Fruit fly (Drosophila melanogaster) whole organism, embryonic: ENCODE measurements around the gene BthD.

Experiments
- Atf-2 ChIP-seq: fragments of 200-800 bp; sonication (Bioruptor generic); optimal IDR thresholded peaks from 2 replicates; lab custom pipeline; 2016; ENCODE audit warnings: missing biosample characterization, missing genetic modification characterization
- B-H1 ChIP-seq: fragments of 200-800 bp; sonication (Bioruptor generic); IDR thresholded peaks from 3 replicates; pipeline ENCODE4 v1.3.6; 2022; ENCODE audit warnings: missing biosample characterization, missing genetic modification characterization
- CG10654 ChIP-seq: fragments of 200-800 bp; sonication (Bioruptor generic); optimal IDR thresholded peaks from 2 replicates; lab custom pipeline; 2016; ENCODE audit warnings: missing biosample characterization, missing genetic modification characterization
- CG10959 ChIP-seq: fragments of 200-800 bp; sonication (Bioruptor generic); IDR thresholded peaks from 2 replicates; pipeline ENCODE4 v1.3.6; 2022; ENCODE audit warnings: missing biosample characterization, missing genetic modification characterization
- CG12769 ChIP-seq: fragments of 200-800 bp; sonication (Bioruptor generic); optimal IDR thresholded peaks from 2 replicates; lab custom pipeline; 2019; ENCODE audit warnings: missing biosample characterization, mild to moderate bottlenecking, missing genetic modification characterization, moderate library complexity
- CG13775 ChIP-seq: fragments of 200-800 bp; sonication (Bioruptor generic); optimal IDR thresholded peaks from 3 replicates; lab custom pipeline; 2017; ENCODE audit warnings: missing biosample characterization, mild to moderate bottlenecking, missing genetic modification characterization
- CG14710 ChIP-seq: fragments of 200-800 bp; sonication (Bioruptor generic); optimal IDR thresholded peaks from 3 replicates; lab custom pipeline; 2019; ENCODE audit warnings: missing biosample characterization, mild to moderate bottlenecking, missing genetic modification characterization, moderate library complexity
- CG14860 ChIP-seq: fragments of 200-800 bp; sonication (Bioruptor generic); IDR thresholded peaks from 3 replicates; pipeline ENCODE4 v1.3.6; 2022; ENCODE audit warnings: missing biosample characterization, missing genetic modification characterization; ENCODE audit not compliant: partially characterized antibody
- CG15601 ChIP-seq: fragments of 200-800 bp; sonication (Bioruptor generic); optimal IDR thresholded peaks from 3 replicates; lab custom pipeline; 2019; ENCODE audit warnings: missing biosample characterization, mild to moderate bottlenecking, missing genetic modification characterization, moderate library complexity
- CG18262 ChIP-seq: fragments of 200-800 bp; optimal IDR thresholded peaks from 3 replicates; lab custom pipeline; 2019; ENCODE audit warnings: missing biosample characterization, mild to moderate bottlenecking, missing genetic modification characterization, moderate library complexity
- CG32532 ChIP-seq: fragments of 200-800 bp; sonication (Bioruptor generic); IDR thresholded peaks from 2 replicates; pipeline ENCODE4 v1.3.6; 2022; ENCODE audit warnings: missing biosample characterization, missing genetic modification characterization
- CG32767 ChIP-seq: fragments of 200-800 bp; sonication (Bioruptor generic); IDR thresholded peaks from 2 replicates; pipeline ENCODE4 v1.3.6; 2022; ENCODE audit warnings: missing biosample characterization, missing genetic modification characterization
- CG3838 ChIP-seq: fragments of 200-800 bp; sonication (Bioruptor generic); optimal IDR thresholded peaks from 3 replicates; lab custom pipeline; 2016; ENCODE audit warnings: missing biosample characterization, missing genetic modification characterization
- CG5180 ChIP-seq: fragments of 200-800 bp; sonication (Bioruptor generic); optimal IDR thresholded peaks from 3 replicates; lab custom pipeline; 2017; ENCODE audit warnings: missing biosample characterization, missing genetic modification characterization, mild to moderate bottlenecking, moderate library complexity, missing genetic modification reagents
- CG6854 ChIP-seq: fragments of 200-800 bp; sonication (Bioruptor generic); optimal IDR thresholded peaks from 3 replicates; lab custom pipeline; 2017; ENCODE audit warnings: missing biosample characterization, mild to moderate bottlenecking, missing genetic modification characterization
- CG7987 ChIP-seq: fragments of 200-800 bp; sonication (Bioruptor generic); optimal IDR thresholded peaks from 2 replicates; lab custom pipeline; 2018; ENCODE audit warnings: missing biosample characterization, mild to moderate bottlenecking, missing genetic modification characterization, moderate library complexity
- CG9437 ChIP-seq: fragments of 200-800 bp; sonication (Bioruptor generic); optimal IDR thresholded peaks from 2 replicates; lab custom pipeline; 2018; ENCODE audit warnings: missing biosample characterization, mild to moderate bottlenecking, missing genetic modification characterization
- Dfd ChIP-seq, 2 experiments: fragments of >200 bp; optimal IDR thresholded peaks; 2 replicates each; lab custom pipeline; 2017; ENCODE audit warnings: missing biosample characterization in 2 of 2, missing genetic modification characterization in 2 of 2
- Fer2 ChIP-seq: fragments of 200-800 bp; sonication (Bioruptor generic); optimal IDR thresholded peaks from 2 replicates; lab custom pipeline; 2018; ENCODE audit warnings: missing biosample characterization, mild to moderate bottlenecking, missing genetic modification characterization, moderate library complexity
- Gsc ChIP-seq: fragments of 200-800 bp; sonication (Bioruptor generic); IDR thresholded peaks from 2 replicates; pipeline ENCODE4 v1.3.6; 2022; ENCODE audit warnings: missing biosample characterization, missing genetic modification characterization
- H15 ChIP-seq: fragments of 200-800 bp; sonication (Bioruptor generic); IDR thresholded peaks from 3 replicates; pipeline ENCODE4 v1.3.6; 2022; ENCODE audit warnings: missing biosample characterization, missing genetic modification characterization
- H2.0 ChIP-seq: fragments of 200-800 bp; sonication (Bioruptor generic); IDR thresholded peaks from 2 replicates; pipeline ENCODE4 v1.3.6; 2022; ENCODE audit warnings: missing biosample characterization, missing genetic modification characterization
- HLH3B ChIP-seq: fragments of 200-800 bp; sonication (Bioruptor generic); IDR thresholded peaks from 2 replicates; pipeline ENCODE4 v1.3.6; 2022; ENCODE audit warnings: missing biosample characterization, missing genetic modification characterization
- Hr51 ChIP-seq, 2 experiments: fragments of 200-800 bp; sonication (Bioruptor generic); optimal IDR thresholded peaks; 2 replicates in 1 of 2; 3 replicates in 1 of 2; lab custom pipeline; 2016 to 2018; ENCODE audit warnings: missing biosample characterization in 2 of 2, missing genetic modification characterization in 2 of 2, mild to moderate bottlenecking in 1 of 2, moderate library complexity in 1 of 2
- Lpt ChIP-seq: fragments of >200 bp; optimal IDR thresholded peaks from 2 replicates; lab custom pipeline; 2018; ENCODE audit warnings: missing biosample characterization, missing genetic modification characterization
- Neu2 ChIP-seq: fragments of 200-800 bp; sonication (Bioruptor generic); optimal IDR thresholded peaks from 3 replicates; lab custom pipeline; 2016; ENCODE audit warnings: missing biosample characterization, missing genetic modification characterization, borderline replicate concordance
- Pdp1 ChIP-seq, 2 experiments: fragments of 200-800 bp; sonication (Bioruptor generic); optimal IDR thresholded peaks; 3 replicates each; lab custom pipeline; 2016; ENCODE audit warnings: missing biosample characterization in 2 of 2, missing genetic modification characterization in 2 of 2, mild to moderate bottlenecking in 1 of 2, moderate library complexity in 1 of 2
- Stat92E ChIP-seq, 3 experiments: fragments of >200 bp in 2 of 3; fragments of 200-800 bp in 1 of 3; sonication (Bioruptor generic) in 1 of 3; optimal IDR thresholded peaks; 2 replicates each; lab custom pipeline; 2017 to 2019; ENCODE audit warnings: missing biosample characterization in 3 of 3, missing genetic modification characterization in 3 of 3, mild to moderate bottlenecking in 1 of 3, moderate library complexity in 1 of 3
- Taf1 ChIP-seq: fragments of 200-800 bp; sonication (Bioruptor generic); IDR thresholded peaks from 2 replicates; pipeline ENCODE4 v1.3.6; 2022; ENCODE audit warnings: missing biosample characterization, missing genetic modification characterization
- bab2 ChIP-seq: fragments of 200-800 bp; sonication (Bioruptor generic); optimal IDR thresholded peaks from 2 replicates; lab custom pipeline; 2016; ENCODE audit warnings: missing biosample characterization, missing genetic modification characterization
- bbx ChIP-seq: fragments of 200-800 bp; sonication (Bioruptor generic); IDR thresholded peaks from 2 replicates; pipeline ENCODE4 v1.3.6; 2022; ENCODE audit warnings: missing biosample characterization, missing genetic modification characterization; ENCODE audit not compliant: partially characterized antibody
- danr ChIP-seq: fragments of 200-800 bp; sonication (Bioruptor generic); IDR thresholded peaks from 2 replicates; pipeline ENCODE4 v1.3.6; 2022; ENCODE audit warnings: missing biosample characterization, missing genetic modification characterization
- dati ChIP-seq: fragments of 200-800 bp; sonication (Bioruptor generic); IDR thresholded peaks from 2 replicates; pipeline ENCODE4 v1.3.6; 2022; ENCODE audit warnings: missing biosample characterization, missing genetic modification characterization
- eyg ChIP-seq: fragments of 200-800 bp; sonication (Bioruptor generic); optimal IDR thresholded peaks from 3 replicates; lab custom pipeline; 2016; ENCODE audit warnings: missing biosample characterization, missing genetic modification characterization
- fd64A ChIP-seq: fragments of 200-800 bp; sonication (Bioruptor generic); optimal IDR thresholded peaks from 3 replicates; lab custom pipeline; 2018; ENCODE audit warnings: missing biosample characterization, mild to moderate bottlenecking, missing genetic modification characterization
- fd96Cb ChIP-seq: fragments of 200-800 bp; sonication (Bioruptor generic); optimal IDR thresholded peaks from 2 replicates; lab custom pipeline; 2018; ENCODE audit warnings: missing biosample characterization, mild to moderate bottlenecking, missing genetic modification characterization, moderate library complexity
- gem ChIP-seq: fragments of 200-800 bp; sonication (Bioruptor generic); optimal IDR thresholded peaks from 2 replicates; lab custom pipeline; 2019; ENCODE audit warnings: missing biosample characterization, mild to moderate bottlenecking, missing genetic modification characterization, moderate library complexity
- gsb ChIP-seq: fragments of 200-800 bp; sonication (Bioruptor generic); IDR thresholded peaks from 2 replicates; pipeline ENCODE4 v1.3.6; 2022; ENCODE audit warnings: missing biosample characterization, missing genetic modification characterization
- ind ChIP-seq: fragments of 200-800 bp; sonication (Bioruptor generic); optimal IDR thresholded peaks from 3 replicates; lab custom pipeline; 2016; ENCODE audit warnings: missing biosample characterization, missing genetic modification characterization
- insv ChIP-seq, 2 experiments: fragments of 200-800 bp; sonication (Bioruptor generic); optimal IDR thresholded peaks; 3 replicates each; lab custom pipeline; 2016 to 2018; ENCODE audit warnings: missing biosample characterization in 2 of 2, missing genetic modification characterization in 2 of 2
- knrl ChIP-seq: fragments of 200-800 bp; sonication (Bioruptor generic); IDR thresholded peaks from 3 replicates; pipeline ENCODE4 v1.3.6; 2022; ENCODE audit warnings: missing biosample characterization, missing genetic modification characterization; ENCODE audit not compliant: partially characterized antibody
- oc ChIP-seq: fragments of 200-800 bp; sonication (Bioruptor generic); optimal IDR thresholded peaks from 2 replicates; lab custom pipeline; 2018; ENCODE audit warnings: missing biosample characterization, mild to moderate bottlenecking, missing genetic modification characterization, moderate library complexity
- pan ChIP-seq, 4 experiments: fragments of >200 bp in 3 of 4; fragments of 200-800 bp in 1 of 4; sonication (Bioruptor generic) in 1 of 4; optimal IDR thresholded peaks in 3 of 4; IDR thresholded peaks in 1 of 4; 2 replicates each; pipeline versions ENCODE4 v1.3.6 to Lab custom; 2017 to 2022; ENCODE audit warnings: missing biosample characterization in 2 of 4, missing genetic modification characterization in 2 of 4, mixed read lengths in 1 of 4
- pros ChIP-seq: fragments of 200-800 bp; sonication (Bioruptor generic); optimal IDR thresholded peaks from 3 replicates; lab custom pipeline; 2019; ENCODE audit warnings: missing biosample characterization, mild to moderate bottlenecking, missing genetic modification characterization, moderate library complexity
- repo ChIP-seq: fragments of 200-800 bp; sonication (Bioruptor generic); optimal IDR thresholded peaks from 2 replicates; lab custom pipeline; 2016; ENCODE audit warnings: missing biosample characterization, missing genetic modification characterization
- sens ChIP-seq: fragments of 200-800 bp; sonication (Bioruptor generic); peaks from one replicate; lab custom pipeline; 2016; ENCODE audit warnings: missing biosample characterization, missing genetic modification characterization
- stc ChIP-seq: fragments of 200-800 bp; sonication (Bioruptor generic); IDR thresholded peaks from 2 replicates; pipeline ENCODE4 v1.3.6; 2022; ENCODE audit warnings: missing biosample characterization, missing genetic modification characterization
- toy ChIP-seq: fragments of 200-800 bp; sonication (Bioruptor generic); IDR thresholded peaks from 2 replicates; pipeline ENCODE4 v1.3.6; 2022; ENCODE audit warnings: missing biosample characterization, missing genetic modification characterization
- tup ChIP-seq: fragments of 200-800 bp; sonication (Bioruptor generic); optimal IDR thresholded peaks from 2 replicates; lab custom pipeline; 2016; ENCODE audit warnings: missing biosample characterization, mild to moderate bottlenecking, missing genetic modification characterization, moderate library complexity
- yki ChIP-seq: fragments of >200 bp; optimal IDR thresholded peaks from 3 replicates; lab custom pipeline; 2018

BthD gene

DNA sequence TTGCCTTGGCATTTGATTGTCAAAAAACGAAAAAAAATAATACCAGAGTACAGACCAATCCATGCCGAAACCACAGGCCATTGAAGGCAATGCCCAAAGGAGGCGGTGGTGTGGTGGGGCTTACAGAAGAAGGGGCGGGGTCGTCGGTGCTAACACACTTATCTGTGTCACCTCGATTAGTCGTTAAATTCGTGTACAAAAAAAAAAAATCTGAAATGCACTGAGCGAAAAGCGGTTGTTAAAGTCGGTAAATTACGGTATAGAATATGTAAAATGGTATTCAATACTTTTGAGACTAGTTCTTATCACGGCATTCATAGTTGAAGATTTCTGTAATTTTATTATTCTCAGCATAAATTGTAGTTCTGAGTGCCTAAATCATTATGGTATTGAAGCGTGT is 32.0 kb downstream of the BthD start (continued):
- TF ChIP-seq H15 (peak; percentile 31; the same call in 1 of the 3 replicates), gsb (GFP tag; lab: Robert Waterston, UW) (no peak), H2.0 (GFP tag; lab: Robert Waterston, UW) (peak; percentile 42; the same call in 1 of the 2 replicates), dati (no peak), CG18262 (peak; percentile 59), CG10654 (GFP tag; lab: Kevin White, UChicago) (peak; percentile 54), tup (GFP tag; lab: Kevin White, UChicago) (no peak), CG7987 (GFP tag; lab: Kevin White, UChicago) (no peak), Neu2 (GFP tag; lab: Kevin White, UChicago) (no peak), Lpt (GFP tag; lab: Kevin White, UChicago) (no peak), bbx (GFP tag; lab: Robert Waterston, UW) (no peak), pan (optimal IDR thresholded peaks at IDR 0.05; lab: Kevin White, UChicago) (no peak), pan (GFP tag; optimal IDR thresholded peaks at IDR 0.05 in 1 of 2, IDR thresholded peaks at IDR 0.05 in 1 of 2) (peak in 1 of 2 experiments; percentile 83), Atf-2 (peak; percentile 19), toy (GFP tag; lab: Robert Waterston, UW) (no peak), CG32532 (GFP tag; lab: Robert Waterston, UW) (peak; percentile 67), repo (no peak), Gsc (no peak), CG9437 (GFP tag; lab: Kevin White, UChicago) (peak; percentile 19), yki (lab: Kevin White, UChicago) (no peak), CG3838 (GFP tag; lab: Kevin White, UChicago) (no peak), CG14860 (no peak), gem (tag; lab: Kevin White, UChicago) (peak; percentile 64), pros (GFP tag; lab: Kevin White, UChicago) (no peak), Taf1 (GFP tag; lab: Robert Waterston, UW) (0 out of 2 replicates have a peak, but pooled peaks have one; percentile 9), fd64A (GFP tag; lab: Kevin White, UChicago) (no peak), bab2 (GFP tag; lab: Kevin White, UChicago) (peak; percentile 48), sens (GFP tag; lab: Kevin White, UChicago) (peak; percentile 88), eyg (no peak), danr (GFP tag; lab: Robert Waterston, UW) (no peak), Dfd (GFP tag; optimal IDR thresholded peaks at IDR 0.05; lab: Kevin White, UChicago) (no peak), insv (GFP tag; optimal IDR thresholded peaks at IDR 0.05; lab: Kevin White, UChicago) (no peak), stc (GFP tag; lab: Robert Waterston, UW) (0 out of 2 replicates have a peak, but pooled peaks have one; percentile 43), CG12769 (tag; lab: Kevin White, UChicago) (peak; percentile 15), CG6854 (GFP tag; lab: Kevin White, UChicago) (no peak), CG10959 (GFP tag; lab: Robert Waterston, UW) (peak; percentile 40; the same call in 1 of the 2 replicates), oc (tag; lab: Kevin White, UChicago) (no peak), HLH3B (GFP tag; lab: Robert Waterston, UW) (peak; percentile 54), CG32767 (0 out of 2 replicates have a peak, but pooled peaks have one; percentile 16), CG5180 (no peak), knrl (GFP tag; lab: Robert Waterston, UW) (no peak), Hr51 (GFP tag; optimal IDR thresholded peaks at IDR 0.05; lab: Kevin White, UChicago) (peak in 1 of 2 experiments; percentile 51), CG15601 (peak; percentile 13), ind (GFP tag; lab: Kevin White, UChicago) (peak; percentile 63), CG13775 (peak; percentile 15), CG14710 (tag; lab: Kevin White, UChicago) (peak; percentile 51), Stat92E (GFP tag; optimal IDR thresholded peaks at IDR 0.05; lab: Kevin White, UChicago) (no peak), fd96Cb (tag; lab: Kevin White, UChicago) (peak; percentile 55), B-H1 (GFP tag; lab: Robert Waterston, UW) (peak; percentile 74), Pdp1 (GFP tag; optimal IDR thresholded peaks at IDR 0.05; lab: Kevin White, UChicago) (peak; percentile 26 to 61), Fer2 (tag; lab: Kevin White, UChicago) (no peak)
